Worm (Caenorhabditis elegans) whole organism, L1 larva: ENCODE results near the gene ctsa-4.2.
A peak's percentile ranks its signal among the peaks of the same experiment; 100 is the strongest.

Experiments
- ama-1 ChIP-seq: fragments of 150-350 bp; optimal IDR thresholded peaks from 2 replicates; lab custom pipeline; 2014
- ceh-63 ChIP-seq: fragments of 200-800 bp; sonication (Bioruptor generic); optimal IDR thresholded peaks from 2 replicates; lab custom pipeline; 2018; ENCODE audit warnings: mild to moderate bottlenecking, missing genetic modification characterization, missing compliant biosample characterization
- ceh-82 ChIP-seq, 3 experiments: fragments of 150-350 bp in 1 of 3; sonication (generic microtip) in 2 of 3; optimal IDR thresholded peaks; 2 replicates each; lab custom pipeline; 2014 to 2017; ENCODE audit warnings: missing biosample characterization in 3 of 3, missing genetic modification characterization in 3 of 3
- efl-1 ChIP-seq, 4 experiments: fragments of 150-350 bp; optimal IDR thresholded peaks in 3 of 4; peaks in 1 of 4; 1 replicate in 1 of 4; 2 replicates in 3 of 4; lab custom pipeline; 2014; ENCODE audit warnings: missing biosample characterization in 2 of 4, missing genetic modification characterization in 2 of 4, missing genetic modification reagents in 2 of 4
- egl-27 ChIP-seq, 2 experiments: fragments of 150-350 bp in 1 of 2; sonication (generic microtip); optimal IDR thresholded peaks; 3 replicates each; lab custom pipeline; 2017 to 2018; ENCODE audit warnings: missing biosample characterization in 2 of 2, missing genetic modification characterization in 2 of 2, missing genetic modification reagents in 2 of 2
- jun-1 ChIP-seq: fragments of 150-350 bp; optimal IDR thresholded peaks from 2 replicates; lab custom pipeline; 2014; ENCODE audit warnings: missing biosample characterization, missing genetic modification reagents, missing genetic modification characterization
- lin-14 ChIP-seq: fragments of 200-800 bp; sonication (Bioruptor generic); optimal IDR thresholded peaks from 2 replicates; lab custom pipeline; 2018; ENCODE audit warnings: mild to moderate bottlenecking, missing genetic modification characterization, moderate library complexity, missing compliant biosample characterization
- lin-35 ChIP-seq, 2 experiments: fragments of 150-350 bp; optimal IDR thresholded peaks; 2 replicates each; lab custom pipeline; 2014; ENCODE audit warnings: missing biosample characterization in 2 of 2, missing genetic modification characterization in 2 of 2, missing genetic modification reagents in 2 of 2
- lir-3 ChIP-seq: sonication (generic microtip); optimal IDR thresholded peaks from 2 replicates; lab custom pipeline; 2016; ENCODE audit warnings: mild to moderate bottlenecking, missing genetic modification characterization, moderate library complexity, missing compliant biosample characterization; ENCODE audit not compliant: poor library complexity
- lsy-2 ChIP-seq, 2 experiments: fragments of 150-350 bp; optimal IDR thresholded peaks; 2 replicates each; lab custom pipeline; 2014; ENCODE audit warnings: missing biosample characterization in 2 of 2, missing genetic modification characterization in 2 of 2
- nhr-19 ChIP-seq: fragments of 200-800 bp; sonication (Bioruptor generic); conservative IDR thresholded peaks from 2 replicates; pipeline ENCODE4 v1.3.6; 2022; ENCODE audit warnings: missing genetic modification characterization, missing compliant biosample characterization
- nhr-28 ChIP-seq: fragments of 150-350 bp; optimal IDR thresholded peaks from 2 replicates; lab custom pipeline; 2014; ENCODE audit warnings: missing biosample characterization, missing genetic modification characterization
- nhr-71 ChIP-seq: sonication (generic microtip); optimal IDR thresholded peaks from 2 replicates; lab custom pipeline; 2016; ENCODE audit warnings: mild to moderate bottlenecking, missing genetic modification characterization, moderate library complexity, missing compliant biosample characterization
- nhr-77 ChIP-seq: fragments of 150-350 bp; optimal IDR thresholded peaks from 2 replicates; lab custom pipeline; 2014; ENCODE audit warnings: missing biosample characterization, missing genetic modification characterization
- pag-3 ChIP-seq: sonication (generic microtip); optimal IDR thresholded peaks from 2 replicates; lab custom pipeline; 2017; ENCODE audit warnings: missing genetic modification characterization, mild to moderate bottlenecking, missing compliant biosample characterization, antibody characterized with exemption, borderline replicate concordance; ENCODE audit not compliant: insufficient read depth
- rnt-1 ChIP-seq: sonication (generic microtip); optimal IDR thresholded peaks from 2 replicates; lab custom pipeline; 2016; ENCODE audit warnings: mild to moderate bottlenecking, missing genetic modification characterization, moderate library complexity, missing compliant biosample characterization
- snu-23 ChIP-seq: sonication (generic microtip); optimal IDR thresholded peaks from 2 replicates; lab custom pipeline; 2016; ENCODE audit warnings: missing genetic modification characterization, missing compliant biosample characterization
- swsn-7 ChIP-seq: sonication (generic microtip); optimal IDR thresholded peaks from 2 replicates; lab custom pipeline; 2016; ENCODE audit warnings: missing genetic modification characterization, missing compliant biosample characterization
- tlp-1 ChIP-seq: fragments of 150-350 bp; optimal IDR thresholded peaks from 2 replicates; lab custom pipeline; 2014; ENCODE audit warnings: missing biosample characterization, missing genetic modification characterization
- unc-62 ChIP-seq: fragments of 150-350 bp; optimal IDR thresholded peaks from 2 replicates; lab custom pipeline; 2014; ENCODE audit warnings: missing biosample characterization, missing genetic modification reagents, missing genetic modification characterization

The ctsa-4.2 gene

DNA sequence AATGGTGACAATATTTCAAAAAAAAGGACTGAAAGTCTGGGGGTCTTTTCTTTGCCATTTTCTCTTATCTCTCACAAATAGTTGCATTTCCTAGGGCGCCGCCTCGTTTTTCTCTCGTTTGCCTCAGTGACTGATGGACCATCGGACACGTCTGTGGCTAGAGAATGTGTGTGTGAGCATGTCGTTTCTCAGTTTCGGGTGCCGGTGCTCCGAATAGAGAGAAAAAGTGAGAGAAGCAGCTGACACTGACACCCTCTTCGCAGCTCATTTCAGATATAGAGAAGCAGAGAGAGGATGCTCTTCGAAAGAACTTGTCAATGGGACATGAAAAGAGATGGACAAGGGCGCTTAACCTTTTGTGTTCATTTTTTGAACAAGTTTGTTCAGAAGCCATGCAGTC lies 43.5 kb downstream of the ctsa-4.2 start:
- TF ChIP-seq tlp-1 (tag; lab: Kevin White, UChicago) (no peak), swsn-7 (no peak), unc-62 (GFP tag; lab: Kevin White, UChicago) (no peak), ceh-82 (tag; optimal IDR thresholded peaks at IDR 0.05; lab: Kevin White, UChicago) (peak in 1 of 3 experiments; percentile 34), lin-14 (GFP tag; lab: Kevin White, UChicago) (peak; percentile 88), snu-23 (GFP tag; lab: Kevin White, UChicago) (peak; percentile 15), pag-3 (tag; lab: Kevin White, UChicago) (no peak), lin-35 (GFP tag; optimal IDR thresholded peaks at IDR 0.05; lab: Kevin White, UChicago) (peak in 1 of 2 experiments; percentile 28), rnt-1 (peak; percentile 63), ama-1 (no peak), nhr-28 (tag; lab: Kevin White, UChicago) (no peak), egl-27 (tag; optimal IDR thresholded peaks at IDR 0.05; lab: Kevin White, UChicago) (no peak), lir-3 (no peak), efl-1 (optimal IDR thresholded peaks at IDR 0.05; lab: Kevin White, UChicago) (peak in 1 of 2 experiments; percentile 22), efl-1 (GFP tag; optimal IDR thresholded peaks at IDR 0.05 in 1 of 2; lab: Kevin White, UChicago) (no peak), lsy-2 (tag; optimal IDR thresholded peaks at IDR 0.05; lab: Kevin White, UChicago) (peak in 1 of 2 experiments; percentile 48), jun-1 (tag; lab: Kevin White, UChicago) (no peak), nhr-71 (peak; percentile 51), ceh-63 (GFP tag; lab: Kevin White, UChicago) (no peak), nhr-77 (tag; lab: Kevin White, UChicago) (no peak)
- TF ChIP-seq, all 84 proteins: peak for 8

DNA sequence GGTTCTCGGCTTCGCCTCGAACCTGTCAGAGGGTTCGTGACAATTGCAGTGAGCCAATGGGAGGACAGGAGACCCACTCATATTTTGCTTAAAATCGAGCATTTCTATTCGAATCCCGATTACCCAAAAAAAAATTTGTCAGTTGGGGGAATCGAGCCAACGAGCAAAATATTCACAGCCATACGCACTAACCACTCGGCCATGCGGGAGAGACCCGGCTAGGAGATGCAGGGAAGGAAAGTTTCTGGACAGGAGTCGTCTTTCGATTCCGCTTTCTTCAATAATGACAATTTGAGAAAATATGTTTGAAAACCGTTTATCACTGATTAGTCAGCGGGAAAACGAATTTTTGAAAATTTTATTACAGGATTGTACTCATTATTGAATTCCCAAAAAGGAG lies 49.3 kb downstream of the ctsa-4.2 start:
- TF ChIP-seq rnt-1 = peak; percentile 17
- peak; percentile 37; the same call in 1 of the 2 replicates for TF ChIP-seq nhr-19 (GFP tag; lab: Robert Waterston, UW)
